Worm (Caenorhabditis elegans) whole organism, early embryonic: ENCODE data around the gene T08H10.3.
A peak's percentile ranks its signal among the peaks of the same experiment; 100 is the strongest.

Experiments used
- B0310.2 ChIP-seq: sonication (generic microtip); optimal IDR thresholded peaks from 2 replicates; lab custom pipeline; 2016; ENCODE audit warnings: mild to moderate bottlenecking, missing genetic modification characterization, missing compliant biosample characterization
- F13C5.2 ChIP-seq: sonication (generic microtip); optimal IDR thresholded peaks from 2 replicates; lab custom pipeline; 2017; ENCODE audit warnings: mild to moderate bottlenecking, missing genetic modification characterization, inconsistent platforms, missing compliant biosample characterization
- aly-1 ChIP-seq: sonication (generic microtip); optimal IDR thresholded peaks from 2 replicates; lab custom pipeline; 2016; ENCODE audit warnings: missing genetic modification characterization, missing compliant biosample characterization
- ama-1 ChIP-seq: fragments of 150-350 bp; optimal IDR thresholded peaks from 2 replicates; lab custom pipeline; 2014
- ceh-13 ChIP-seq: fragments of 200-800 bp; sonication (Bioruptor generic); optimal IDR thresholded peaks from 2 replicates; lab custom pipeline; 2018; ENCODE audit warnings: mild to moderate bottlenecking, missing genetic modification characterization, missing compliant biosample characterization
- ceh-36 ChIP-seq: sonication (generic microtip); optimal IDR thresholded peaks from 2 replicates; lab custom pipeline; 2016; ENCODE audit warnings: missing genetic modification characterization, inconsistent platforms, missing compliant biosample characterization
- ets-7 ChIP-seq: sonication (generic microtip); optimal IDR thresholded peaks from 2 replicates; lab custom pipeline; 2016; ENCODE audit warnings: missing genotype, missing genetic modification characterization, missing compliant biosample characterization
- flt-1 ChIP-seq: fragments of 200-800 bp; sonication (Bioruptor generic); IDR thresholded peaks from 2 replicates; pipeline ENCODE4 v1.3.6; 2022; ENCODE audit warnings: missing genetic modification characterization, missing compliant biosample characterization
- hmbx-1 ChIP-seq: sonication (generic microtip); optimal IDR thresholded peaks from 2 replicates; lab custom pipeline; 2016; ENCODE audit warnings: mild to moderate bottlenecking, missing genetic modification characterization, missing compliant biosample characterization
- hmg-4 ChIP-seq: fragments of 200-800 bp; sonication (Bioruptor generic); optimal IDR thresholded peaks from 2 replicates; lab custom pipeline; 2018; ENCODE audit warnings: mild to moderate bottlenecking, missing genetic modification characterization, missing compliant biosample characterization
- hnd-1 ChIP-seq: sonication (generic microtip); optimal IDR thresholded peaks from 2 replicates; lab custom pipeline; 2016; ENCODE audit warnings: missing genetic modification characterization, missing compliant biosample characterization
- pes-1 ChIP-seq: fragments of 200-800 bp; sonication (Bioruptor generic); IDR thresholded peaks from 2 replicates; pipeline ENCODE4 v1.3.6; 2022; ENCODE audit warnings: missing genetic modification reagents, missing genetic modification characterization, missing compliant biosample characterization
- scrt-1 ChIP-seq: fragments of 200-800 bp; sonication (Bioruptor generic); IDR thresholded peaks from 2 replicates; pipeline ENCODE4 v1.3.6; 2022; ENCODE audit warnings: missing genetic modification characterization, missing compliant biosample characterization
- sea-1 ChIP-seq: fragments of 200-800 bp; sonication (Bioruptor generic); conservative IDR thresholded peaks from 2 replicates; pipeline ENCODE4 v1.3.6; 2022; ENCODE audit warnings: missing genetic modification characterization, missing compliant biosample characterization
- tbx-11 ChIP-seq: fragments of 200-800 bp; sonication (Bioruptor generic); IDR thresholded peaks from 2 replicates; pipeline ENCODE4 v1.3.6; 2022; ENCODE audit warnings: missing genetic modification characterization, missing compliant biosample characterization
- tbx-37 ChIP-seq: fragments of 200-800 bp; sonication (Bioruptor generic); conservative IDR thresholded peaks from 2 replicates; pipeline ENCODE4 v1.3.6; 2022; ENCODE audit warnings: missing genetic modification reagents, missing genetic modification characterization, missing compliant biosample characterization
- tra-4 ChIP-seq: sonication (generic microtip); optimal IDR thresholded peaks from 2 replicates; lab custom pipeline; 2017; ENCODE audit warnings: missing genetic modification characterization, missing compliant biosample characterization

The T08H10.3 gene

DNA sequence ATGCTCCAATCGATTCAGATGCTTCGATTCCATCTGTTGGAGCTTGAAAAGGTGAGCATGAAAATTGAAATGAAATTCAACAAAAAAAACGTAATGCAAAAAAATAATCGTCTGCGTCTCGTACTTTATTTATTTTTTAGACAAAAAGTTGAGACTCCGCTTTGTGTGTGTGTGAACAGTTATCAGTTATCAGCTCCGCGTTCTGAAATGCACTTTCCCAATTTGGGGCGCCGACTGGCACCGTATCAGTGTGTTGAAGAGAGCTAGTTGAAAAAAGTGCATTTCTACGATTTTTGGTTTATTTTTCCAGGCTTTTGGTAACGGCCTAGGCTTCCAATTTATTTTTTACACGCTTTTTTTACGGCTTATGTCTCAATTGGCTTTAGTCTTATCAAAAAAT, 30.8 kb downstream of the T08H10.3 start:
- TF ChIP-seq F13C5.2 (tag; lab: Kevin White, UChicago) (no peak), pes-1 (GFP tag; lab: Robert Waterston, UW) (no peak), hnd-1 (tag; lab: Kevin White, UChicago) (no peak), ets-7 (tag; lab: Kevin White, UChicago) (no peak), hmg-4 (no peak), aly-1 (no peak), hmbx-1 (tag; lab: Kevin White, UChicago) (no peak), scrt-1 (GFP tag; lab: Robert Waterston, UW) (no peak), flt-1 (GFP tag; lab: Robert Waterston, UW) (no peak), tbx-11 (GFP tag; lab: Robert Waterston, UW) (no peak), ceh-36 (tag; lab: Kevin White, UChicago) (no peak), B0310.2 (tag; lab: Kevin White, UChicago) (no peak), ceh-13 (GFP tag; lab: Kevin White, UChicago) (no peak), tra-4 (tag; lab: Kevin White, UChicago) (no peak)

DNA sequence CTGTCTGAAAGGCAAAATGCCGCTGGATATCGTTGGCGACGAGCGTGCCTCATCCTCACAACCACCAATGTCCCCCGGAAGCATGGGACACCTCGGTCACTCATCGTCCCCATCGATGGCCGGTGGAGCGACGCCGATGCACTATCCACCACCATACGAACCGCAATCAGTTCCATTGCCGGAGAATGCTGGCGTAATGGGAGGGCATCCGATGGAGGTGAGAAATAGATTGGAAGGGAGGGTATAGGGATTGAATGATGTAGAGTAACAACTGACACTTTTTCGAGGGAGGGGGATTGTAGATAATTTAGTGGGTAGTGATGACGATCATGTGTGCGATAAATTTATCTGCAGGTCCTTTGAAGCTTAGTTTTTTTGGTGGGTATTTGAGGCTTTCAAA, 31.5 kb downstream of the T08H10.3 start:
- TF ChIP-seq hmg-4 (peak; percentile 12), hnd-1 (tag; lab: Kevin White, UChicago) (no peak)

- TF ChIP-seq flt-1 (GFP tag; lab: Robert Waterston, UW) (no peak), hmg-4 (no peak), B0310.2 (tag; lab: Kevin White, UChicago) (no peak), aly-1 (no peak), ceh-36 (tag; lab: Kevin White, UChicago) (no peak), hnd-1 (tag; lab: Kevin White, UChicago) (no peak), ets-7 (tag; lab: Kevin White, UChicago) (no peak), tra-4 (tag; lab: Kevin White, UChicago) (no peak), ama-1 (lab: Kevin White, UChicago) (no peak), sea-1 (no peak), tbx-11 (GFP tag; lab: Robert Waterston, UW) (no peak), scrt-1 (GFP tag; lab: Robert Waterston, UW) (no peak), hmbx-1 (tag; lab: Kevin White, UChicago) (no peak), F13C5.2 (tag; lab: Kevin White, UChicago) (no peak), ceh-13 (GFP tag; lab: Kevin White, UChicago) (no peak)
Measured at ce11 chrV:4503868-4504365, 32.8 kb downstream of the T08H10.3 start.

DNA sequence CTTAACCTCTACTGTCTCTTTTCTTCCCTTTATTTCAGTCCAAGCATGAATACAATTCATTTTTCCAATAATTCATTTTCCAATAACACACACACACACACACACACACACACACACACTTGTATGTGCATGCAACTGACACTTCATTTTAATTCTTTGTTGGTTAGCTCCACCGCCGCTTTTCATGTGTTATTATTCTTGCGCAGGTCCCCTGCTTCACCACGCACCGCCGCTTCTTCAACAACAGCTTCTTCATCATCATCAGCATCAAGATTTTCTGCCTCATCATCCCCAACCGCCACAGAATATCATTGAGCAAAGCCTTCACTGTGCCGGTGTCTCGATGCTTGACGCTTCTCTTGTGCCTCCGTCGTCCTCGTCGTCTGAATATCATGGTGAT, 33.3 kb downstream of the T08H10.3 start:
- TF ChIP-seq aly-1: no peak
- TF ChIP-seq sea-1: no peak
- TF ChIP-seq hmg-4: no peak
- no peak for TF ChIP-seq tra-4 (tag; lab: Kevin White, UChicago)
- no peak for TF ChIP-seq B0310.2 (tag; lab: Kevin White, UChicago)
- no peak for TF ChIP-seq scrt-1 (GFP tag; lab: Robert Waterston, UW)
- no peak for TF ChIP-seq tbx-11 (GFP tag; lab: Robert Waterston, UW)
- TF ChIP-seq ceh-13 (GFP tag; lab: Kevin White, UChicago): no peak
- TF ChIP-seq F13C5.2 (tag; lab: Kevin White, UChicago): no peak
- no peak for TF ChIP-seq hnd-1 (tag; lab: Kevin White, UChicago)
- TF ChIP-seq hmbx-1 (tag; lab: Kevin White, UChicago): no peak
- TF ChIP-seq tbx-37 (GFP tag; lab: Robert Waterston, UW): no peak
- TF ChIP-seq ama-1 (lab: Kevin White, UChicago): no peak
- no peak for TF ChIP-seq flt-1 (GFP tag; lab: Robert Waterston, UW)
- TF ChIP-seq ceh-36 (tag; lab: Kevin White, UChicago): no peak

DNA sequence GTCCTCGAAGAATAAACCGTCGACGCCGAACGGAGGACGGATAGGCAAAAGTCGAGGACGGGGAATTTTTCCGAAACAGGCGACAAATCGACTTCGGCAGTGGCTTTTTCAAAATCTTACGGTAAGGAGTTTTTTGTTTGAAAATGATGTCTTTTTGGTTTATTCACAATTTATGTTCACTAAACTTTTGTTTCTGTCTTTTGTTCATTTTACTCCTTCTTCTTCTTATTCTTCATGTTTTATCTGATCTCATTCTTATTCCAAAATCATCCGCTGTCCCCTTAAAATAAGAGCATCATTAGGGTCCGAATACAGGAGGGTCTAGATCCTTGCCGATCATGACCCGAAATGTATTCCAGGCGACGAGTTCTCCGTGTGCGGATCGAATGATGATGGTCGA, 33.8 kb downstream of the T08H10.3 start:
- TF ChIP-seq aly-1 (no peak), ceh-36 (tag; lab: Kevin White, UChicago) (no peak), tra-4 (tag; lab: Kevin White, UChicago) (no peak), sea-1 (no peak), hmg-4 (no peak), tbx-37 (GFP tag; lab: Robert Waterston, UW) (no peak), hnd-1 (tag; lab: Kevin White, UChicago) (no peak), pes-1 (GFP tag; lab: Robert Waterston, UW) (no peak), ceh-13 (GFP tag; lab: Kevin White, UChicago) (no peak), tbx-11 (GFP tag; lab: Robert Waterston, UW) (no peak), ets-7 (tag; lab: Kevin White, UChicago) (no peak), ama-1 (lab: Kevin White, UChicago) (no peak), hmbx-1 (tag; lab: Kevin White, UChicago) (no peak)

DNA sequence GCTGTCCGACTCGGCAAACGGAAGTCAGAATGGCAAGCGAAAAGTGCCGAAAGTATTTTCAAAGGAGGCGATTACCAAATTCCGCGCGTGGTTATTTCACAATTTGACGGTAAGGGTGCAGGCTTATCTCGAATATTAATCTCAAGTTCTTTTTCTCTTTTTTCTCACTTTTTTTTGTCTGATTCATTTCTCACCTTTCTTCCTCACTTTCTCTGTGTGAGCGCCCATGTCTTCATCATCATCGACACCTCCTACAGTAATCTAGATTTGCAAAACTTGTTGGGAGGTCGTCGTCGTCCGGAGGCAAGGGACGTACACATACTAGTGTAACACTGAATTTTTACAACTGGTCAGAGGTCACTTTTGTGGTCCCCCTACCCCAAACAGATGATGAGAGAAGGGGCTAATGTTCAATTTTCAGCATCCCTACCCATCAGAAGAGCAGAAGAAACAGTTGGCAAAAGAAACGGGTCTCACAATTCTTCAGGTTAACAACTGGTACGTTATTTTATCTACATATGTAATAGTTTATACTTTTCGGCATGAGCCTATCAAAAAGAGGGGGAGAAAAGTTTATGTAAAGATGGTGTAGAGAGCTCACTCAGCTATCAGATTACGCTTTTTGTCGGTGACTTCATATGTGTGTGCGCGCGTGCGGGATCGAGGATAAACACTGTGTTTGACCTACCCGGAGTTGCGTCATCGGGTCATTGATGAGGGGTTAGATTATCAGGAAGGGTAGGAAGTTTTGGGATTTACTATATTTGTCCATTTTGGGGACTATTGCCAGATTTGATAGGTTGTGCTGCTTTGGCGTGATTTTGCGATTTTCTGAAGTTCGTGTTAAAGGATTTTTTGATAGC, 34.5 kb downstream of the T08H10.3 start:
- TF ChIP-seq ama-1 (lab: Kevin White, UChicago) (no peak), sea-1 (no peak), tbx-37 (GFP tag; lab: Robert Waterston, UW) (no peak), aly-1 (no peak), flt-1 (GFP tag; lab: Robert Waterston, UW) (no peak), ceh-13 (GFP tag; lab: Kevin White, UChicago) (no peak), scrt-1 (GFP tag; lab: Robert Waterston, UW) (no peak), B0310.2 (tag; lab: Kevin White, UChicago) (no peak)

DNA sequence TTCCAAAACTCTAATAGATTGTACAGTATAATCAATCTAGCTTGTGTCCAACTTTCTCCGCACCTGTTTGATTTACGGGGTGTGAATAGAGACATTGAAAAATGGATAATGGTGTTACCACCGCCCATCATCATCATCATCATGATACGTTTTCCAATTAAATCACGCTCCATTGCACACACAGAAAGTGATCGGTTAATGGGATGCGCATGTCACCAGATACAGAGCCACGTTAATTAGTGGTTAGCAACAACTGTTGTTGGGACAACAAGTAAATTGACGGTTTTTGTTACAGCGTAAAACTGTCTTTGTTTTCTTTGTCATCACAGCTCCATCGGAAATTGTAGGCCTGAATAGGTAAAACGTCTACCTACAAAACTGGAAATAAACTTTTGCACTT, 35.5 kb downstream of the T08H10.3 start:
- TF ChIP-seq ama-1 (lab: Kevin White, UChicago) (no peak), hmbx-1 (tag; lab: Kevin White, UChicago) (no peak), flt-1 (GFP tag; lab: Robert Waterston, UW) (no peak), hnd-1 (tag; lab: Kevin White, UChicago) (no peak), sea-1 (no peak), tra-4 (tag; lab: Kevin White, UChicago) (no peak), tbx-37 (GFP tag; lab: Robert Waterston, UW) (no peak), ets-7 (tag; lab: Kevin White, UChicago) (no peak), ceh-13 (GFP tag; lab: Kevin White, UChicago) (no peak), hmg-4 (no peak), tbx-11 (GFP tag; lab: Robert Waterston, UW) (no peak), ceh-36 (tag; lab: Kevin White, UChicago) (no peak), aly-1 (no peak), pes-1 (GFP tag; lab: Robert Waterston, UW) (no peak), F13C5.2 (tag; lab: Kevin White, UChicago) (no peak), B0310.2 (tag; lab: Kevin White, UChicago) (no peak), scrt-1 (GFP tag; lab: Robert Waterston, UW) (no peak)
